Fruit fly (Drosophila melanogaster) whole organism: ENCODE measurements around the gene CG5024.

Experiments
- CG8478 ChIP-seq: fragments of >200 bp; optimal IDR thresholded peaks from 2 replicates; lab custom pipeline; 2018; ENCODE audit warnings: inconsistent platforms
- Dll ChIP-seq: fragments of >200 bp; optimal IDR thresholded peaks from 2 replicates; lab custom pipeline; 2017
- pan ChIP-seq: fragments of >200 bp; optimal IDR thresholded peaks from 2 replicates; lab custom pipeline; 2017
- psq ChIP-seq: fragments of >200 bp; optimal IDR thresholded peaks from 2 replicates; lab custom pipeline; 2017

dm6 chr3R:25776137-25776536, 34.8 kb upstream of the CG5024 start, which contains the start of gene CG17196:
- TF ChIP-seq pan (no peak), psq (lab: Kevin White, UChicago) (no peak), CG8478 (lab: Kevin White, UChicago) (no peak), Dll (no peak)
